Worm (Caenorhabditis elegans) whole organism, young adult: Measurements from ENCODE around the gene sre-29.

Experiments
- B0261.1 ChIP-seq: sonication (generic microtip); optimal IDR thresholded peaks from 2 replicates; lab custom pipeline; 2016; ENCODE audit warnings: mild to moderate bottlenecking, missing genetic modification characterization, moderate library complexity, missing compliant biosample characterization
- F57C9.4 ChIP-seq: sonication (generic microtip); optimal IDR thresholded peaks from 2 replicates; lab custom pipeline; 2017; ENCODE audit warnings: mild to moderate bottlenecking, missing genetic modification characterization, missing compliant biosample characterization
- ZK185.1 ChIP-seq: sonication (generic microtip); optimal IDR thresholded peaks from 2 replicates; lab custom pipeline; 2016; ENCODE audit warnings: mild to moderate bottlenecking, missing genetic modification characterization, missing compliant biosample characterization; ENCODE audit not compliant: poor library complexity, severe bottlenecking
- attf-5 ChIP-seq: fragments of 200-800 bp; sonication (Bioruptor generic); optimal IDR thresholded peaks from 2 replicates; lab custom pipeline; 2018; ENCODE audit warnings: mild to moderate bottlenecking, missing genetic modification characterization, missing compliant biosample characterization
- cebp-1 ChIP-seq, 2 experiments: fragments of 200-800 bp in 1 of 2; sonication (Bioruptor generic) in 1 of 2; sonication (generic microtip) in 1 of 2; IDR thresholded peaks in 1 of 2; optimal IDR thresholded peaks in 1 of 2; 2 replicates each; pipeline versions ENCODE4 v1.3.6 to Lab custom; 2017 to 2022; ENCODE audit warnings: missing compliant biosample characterization in 2 of 2, missing genetic modification characterization in 2 of 2, mild to moderate bottlenecking in 1 of 2, missing genetic modification reagents in 1 of 2, moderate library complexity in 1 of 2
- ceh-40 ChIP-seq: fragments of 200-800 bp; sonication (Bioruptor generic); IDR thresholded peaks from 2 replicates; pipeline ENCODE4 v1.3.6; 2022; ENCODE audit warnings: missing genetic modification characterization, missing compliant biosample characterization
- chd-7 ChIP-seq: sonication (generic microtip); optimal IDR thresholded peaks from 2 replicates; lab custom pipeline; 2016; ENCODE audit warnings: mild to moderate bottlenecking, missing genetic modification characterization, moderate library complexity, missing compliant biosample characterization
- efl-1 ChIP-seq: fragments of 150-350 bp; optimal IDR thresholded peaks from 2 replicates; lab custom pipeline; 2014; ENCODE audit warnings: missing biosample characterization, missing genetic modification reagents, missing genetic modification characterization
- ets-4 ChIP-seq: fragments of 200-800 bp; sonication (Bioruptor generic); optimal IDR thresholded peaks from 2 replicates; lab custom pipeline; 2018; ENCODE audit warnings: mild to moderate bottlenecking, missing genetic modification characterization, missing compliant biosample characterization
- hlh-12 ChIP-seq: sonication (generic microtip); optimal IDR thresholded peaks from 2 replicates; lab custom pipeline; 2016; ENCODE audit warnings: missing genetic modification characterization, missing compliant biosample characterization
- hmg-1.2 ChIP-seq: fragments of 200-800 bp; sonication (Bioruptor generic); IDR thresholded peaks from 2 replicates; pipeline ENCODE4 v1.3.6; 2022; ENCODE audit warnings: missing genetic modification reagents, missing genetic modification characterization, missing compliant biosample characterization
- hsf-1 ChIP-seq: fragments of 200-800 bp; sonication (Bioruptor generic); IDR thresholded peaks from 2 replicates; pipeline ENCODE4 v1.3.6; 2022; ENCODE audit warnings: missing genetic modification reagents, missing genetic modification characterization, missing compliant biosample characterization
- lag-1 ChIP-seq: fragments of 200-800 bp; sonication (Bioruptor generic); IDR thresholded peaks from 2 replicates; pipeline ENCODE4 v1.3.6; 2022; ENCODE audit warnings: missing genetic modification reagents, missing genetic modification characterization, missing compliant biosample characterization
- madf-3 ChIP-seq: fragments of 200-800 bp; sonication (Bioruptor generic); IDR thresholded peaks from 2 replicates; pipeline ENCODE4 v1.3.6; 2022; ENCODE audit warnings: missing genetic modification reagents, missing genetic modification characterization, missing compliant biosample characterization
- mcd-1 ChIP-seq: fragments of 200-800 bp; sonication (Bioruptor generic); IDR thresholded peaks from 2 replicates; pipeline ENCODE4 v1.3.6; 2022; ENCODE audit warnings: missing genetic modification reagents, missing genetic modification characterization, missing compliant biosample characterization
- mel-28 ChIP-seq: sonication (generic microtip); optimal IDR thresholded peaks from 2 replicates; lab custom pipeline; 2016; ENCODE audit warnings: borderline replicate concordance, mild to moderate bottlenecking, missing genetic modification characterization, missing compliant biosample characterization
- nfyb-1 ChIP-seq: fragments of 200-800 bp; sonication (Bioruptor generic); IDR thresholded peaks from 2 replicates; pipeline ENCODE4 v1.3.6; 2022; ENCODE audit warnings: missing genetic modification reagents, missing genetic modification characterization, missing compliant biosample characterization
- nhr-80 ChIP-seq: sonication (generic microtip); optimal IDR thresholded peaks from 2 replicates; lab custom pipeline; 2016; ENCODE audit warnings: missing genetic modification characterization, missing compliant biosample characterization
- ztf-18 ChIP-seq: sonication (generic microtip); optimal IDR thresholded peaks from 2 replicates; lab custom pipeline; 2016; ENCODE audit warnings: missing genotype, mild to moderate bottlenecking, missing genetic modification characterization, missing compliant biosample characterization

Gene sre-29

DNA sequence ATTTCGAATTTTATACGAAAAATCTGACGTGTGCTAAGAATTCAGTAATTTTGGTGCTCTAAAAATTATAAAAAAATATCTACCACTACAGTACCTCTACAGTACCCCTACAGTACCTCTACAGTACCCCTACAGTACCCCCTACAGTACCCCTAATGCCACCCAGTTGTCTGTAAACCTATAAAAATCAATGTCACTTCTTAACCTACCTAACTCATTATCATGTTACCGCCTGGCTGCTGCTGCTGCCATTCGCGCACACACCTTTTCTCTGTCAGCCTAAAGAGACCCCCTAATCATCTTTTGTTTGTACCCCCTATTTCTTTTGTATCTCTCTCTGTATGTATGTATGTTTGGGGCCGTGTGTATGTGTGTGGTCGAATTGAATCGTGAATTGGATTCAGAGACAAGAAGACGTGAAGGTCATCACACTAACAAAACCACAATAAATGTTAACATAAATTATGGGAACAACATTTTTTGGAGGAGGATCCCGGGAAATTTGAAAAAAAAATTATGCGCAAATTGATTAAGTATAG lies 50.9 kb downstream of the sre-29 start:
- TF ChIP-seq attf-5 (GFP tag; lab: Kevin White, UChicago) (no peak), F57C9.4 (tag; lab: Kevin White, UChicago) (no peak), efl-1 (no peak), nfyb-1 (no peak), mcd-1 (GFP tag; lab: Robert Waterston, UW) (no peak), ets-4 (GFP tag; lab: Kevin White, UChicago) (no peak), ZK185.1 (tag; lab: Kevin White, UChicago) (no peak), mel-28 (tag; lab: Kevin White, UChicago) (no peak), madf-3 (GFP tag; lab: Robert Waterston, UW) (no peak), hlh-12 (tag; lab: Kevin White, UChicago) (no peak), B0261.1 (tag; lab: Kevin White, UChicago) (no peak), lag-1 (GFP tag; lab: Robert Waterston, UW) (no peak), hmg-1.2 (GFP tag; lab: Robert Waterston, UW) (no peak), hsf-1 (no peak), chd-7 (tag; lab: Kevin White, UChicago) (no peak), ceh-40 (GFP tag; lab: Robert Waterston, UW) (no peak)

DNA sequence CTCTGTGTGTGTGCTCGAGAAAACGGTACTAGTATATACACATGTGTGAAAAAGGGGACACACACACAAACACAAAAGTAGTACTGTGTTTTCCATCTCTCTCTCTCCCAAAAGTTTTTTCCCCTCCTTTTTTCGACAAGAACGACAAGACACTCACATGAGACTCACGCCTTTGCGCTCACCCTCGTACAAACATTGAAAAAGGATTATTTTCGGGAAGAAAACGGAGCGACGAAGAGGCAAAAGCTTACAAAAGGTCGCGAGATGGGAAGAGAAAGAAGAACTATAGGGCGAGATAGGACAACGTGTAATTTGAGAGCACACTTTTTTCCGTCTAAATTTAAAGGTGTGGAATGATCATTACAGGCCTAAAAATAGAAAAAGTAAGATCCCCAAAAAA lies 51.8 kb downstream of the sre-29 start:
- TF ChIP-seq ztf-18 (tag; lab: Kevin White, UChicago) (no peak), nhr-80 (tag; lab: Kevin White, UChicago) (peak; percentile 45), cebp-1 (GFP tag; IDR thresholded peaks at IDR 0.05; lab: Robert Waterston, UW) (no peak), cebp-1 (tag; optimal IDR thresholded peaks at IDR 0.05; lab: Kevin White, UChicago) (peak; percentile 4)
- TF ChIP-seq, all 124 proteins: peak for 2
